Worm (Caenorhabditis elegans) whole organism, L1 larva: ENCODE results near the gene mam-1.

Experiments used
- F16B12.6 ChIP-seq: fragments of 150-350 bp; optimal IDR thresholded peaks from 2 replicates; lab custom pipeline; 2014; ENCODE audit warnings: missing biosample characterization, missing genetic modification characterization
- Y116A8C.19 ChIP-seq: sonication (generic microtip); optimal IDR thresholded peaks from 2 replicates; lab custom pipeline; 2016; ENCODE audit warnings: missing compliant biosample characterization, missing genetic modification characterization, borderline replicate concordance
- ceh-63 ChIP-seq: fragments of 200-800 bp; sonication (Bioruptor generic); optimal IDR thresholded peaks from 2 replicates; lab custom pipeline; 2018; ENCODE audit warnings: mild to moderate bottlenecking, missing genetic modification characterization, missing compliant biosample characterization
- ceh-82 ChIP-seq, 3 experiments: fragments of 150-350 bp in 1 of 3; sonication (generic microtip) in 2 of 3; optimal IDR thresholded peaks; 2 replicates each; lab custom pipeline; 2014 to 2017; ENCODE audit warnings: missing biosample characterization in 3 of 3, missing genetic modification characterization in 3 of 3
- ceh-90 ChIP-seq: sonication (generic microtip); optimal IDR thresholded peaks from 2 replicates; lab custom pipeline; 2016; ENCODE audit warnings: missing genetic modification characterization, missing compliant biosample characterization
- ces-1 ChIP-seq: fragments of 150-350 bp; optimal IDR thresholded peaks from 2 replicates; lab custom pipeline; 2014; ENCODE audit warnings: missing biosample characterization, missing genetic modification reagents, missing genetic modification characterization
- dsc-1 ChIP-seq: sonication (generic microtip); optimal IDR thresholded peaks from 2 replicates; lab custom pipeline; 2016; ENCODE audit warnings: mild to moderate bottlenecking, missing genetic modification characterization, missing compliant biosample characterization
- efl-1 ChIP-seq, 4 experiments: fragments of 150-350 bp; optimal IDR thresholded peaks in 3 of 4; peaks in 1 of 4; 1 replicate in 1 of 4; 2 replicates in 3 of 4; lab custom pipeline; 2014; ENCODE audit warnings: missing biosample characterization in 2 of 4, missing genetic modification characterization in 2 of 4, missing genetic modification reagents in 2 of 4
- egl-13 ChIP-seq: sonication (generic microtip); optimal IDR thresholded peaks from 2 replicates; lab custom pipeline; 2016; ENCODE audit warnings: missing genotype, missing genetic modification reagents, missing genetic modification characterization, missing compliant biosample characterization
- elt-3 ChIP-seq, 6 experiments: fragments of 150-350 bp in 1 of 6; sonication (generic microtip); optimal IDR thresholded peaks; 2 replicates each; lab custom pipeline; 2017 to 2018; ENCODE audit warnings: missing biosample characterization in 6 of 6, missing genetic modification characterization in 6 of 6, inconsistent platforms in 1 of 6
- fkh-10 ChIP-seq: sonication (generic microtip); optimal IDR thresholded peaks from 2 replicates; lab custom pipeline; 2017; ENCODE audit warnings: missing biosample characterization, missing genetic modification reagents, missing genetic modification characterization
- fkh-4 ChIP-seq: sonication (generic microtip); optimal IDR thresholded peaks from 2 replicates; lab custom pipeline; 2016; ENCODE audit warnings: missing compliant biosample characterization, missing genetic modification characterization, borderline replicate concordance
- fkh-8 ChIP-seq: sonication (generic microtip); optimal IDR thresholded peaks from 2 replicates; lab custom pipeline; 2016; ENCODE audit warnings: mild to moderate bottlenecking, missing genetic modification characterization, missing compliant biosample characterization
- fos-1 ChIP-seq: fragments of 150-350 bp; optimal IDR thresholded peaks from 2 replicates; lab custom pipeline; 2014; ENCODE audit warnings: missing biosample characterization, missing genetic modification characterization
- isw-1 ChIP-seq: fragments of 200-800 bp; sonication (Bioruptor generic); IDR thresholded peaks from 2 replicates; pipeline ENCODE4 v1.3.6; 2022; ENCODE audit warnings: missing genetic modification characterization, missing compliant biosample characterization
- jun-1 ChIP-seq: fragments of 150-350 bp; optimal IDR thresholded peaks from 2 replicates; lab custom pipeline; 2014; ENCODE audit warnings: missing biosample characterization, missing genetic modification reagents, missing genetic modification characterization
- lin-14 ChIP-seq: fragments of 200-800 bp; sonication (Bioruptor generic); optimal IDR thresholded peaks from 2 replicates; lab custom pipeline; 2018; ENCODE audit warnings: mild to moderate bottlenecking, missing genetic modification characterization, moderate library complexity, missing compliant biosample characterization
- lin-35 ChIP-seq, 2 experiments: fragments of 150-350 bp; optimal IDR thresholded peaks; 2 replicates each; lab custom pipeline; 2014; ENCODE audit warnings: missing biosample characterization in 2 of 2, missing genetic modification characterization in 2 of 2, missing genetic modification reagents in 2 of 2
- lsy-2 ChIP-seq, 2 experiments: fragments of 150-350 bp; optimal IDR thresholded peaks; 2 replicates each; lab custom pipeline; 2014; ENCODE audit warnings: missing biosample characterization in 2 of 2, missing genetic modification characterization in 2 of 2
- mab-9 ChIP-seq: fragments of 200-800 bp; sonication (Bioruptor generic); IDR thresholded peaks from 2 replicates; pipeline ENCODE4 v1.3.6; 2022; ENCODE audit warnings: missing genetic modification reagents, missing genetic modification characterization, missing compliant biosample characterization
- mef-2 ChIP-seq: fragments of 150-350 bp; optimal IDR thresholded peaks from 2 replicates; lab custom pipeline; 2014; ENCODE audit warnings: missing biosample characterization, missing genetic modification characterization
- nhr-11 ChIP-seq: fragments of 150-350 bp; optimal IDR thresholded peaks from 2 replicates; lab custom pipeline; 2014; ENCODE audit warnings: missing biosample characterization, missing genetic modification characterization
- nhr-20 ChIP-seq: sonication (generic microtip); optimal IDR thresholded peaks from 2 replicates; lab custom pipeline; 2016; ENCODE audit warnings: mild to moderate bottlenecking, missing genetic modification characterization, missing compliant biosample characterization
- nhr-237 ChIP-seq: fragments of 150-350 bp; optimal IDR thresholded peaks from 2 replicates; lab custom pipeline; 2014; ENCODE audit warnings: missing biosample characterization, missing genetic modification characterization
- nhr-47 ChIP-seq: sonication (generic microtip); optimal IDR thresholded peaks from 2 replicates; lab custom pipeline; 2016; ENCODE audit warnings: mild to moderate bottlenecking, missing genetic modification characterization, moderate library complexity, missing compliant biosample characterization
- nhr-71 ChIP-seq: sonication (generic microtip); optimal IDR thresholded peaks from 2 replicates; lab custom pipeline; 2016; ENCODE audit warnings: mild to moderate bottlenecking, missing genetic modification characterization, moderate library complexity, missing compliant biosample characterization
- nhr-76 ChIP-seq: sonication (generic microtip); optimal IDR thresholded peaks from 2 replicates; lab custom pipeline; 2017; ENCODE audit warnings: missing biosample characterization, missing genetic modification characterization
- nhr-77 ChIP-seq: fragments of 150-350 bp; optimal IDR thresholded peaks from 2 replicates; lab custom pipeline; 2014; ENCODE audit warnings: missing biosample characterization, missing genetic modification characterization
- nhr-85 ChIP-seq: sonication (generic microtip); peaks from one replicate; lab custom pipeline; 2016; ENCODE audit warnings: missing genetic modification characterization, inconsistent platforms, missing compliant biosample characterization
- pax-3 ChIP-seq: fragments of 200-800 bp; sonication (Bioruptor generic); optimal IDR thresholded peaks from 2 replicates; lab custom pipeline; 2018; ENCODE audit warnings: mild to moderate bottlenecking, missing genetic modification characterization, moderate library complexity, missing compliant biosample characterization
- rnt-1 ChIP-seq: sonication (generic microtip); optimal IDR thresholded peaks from 2 replicates; lab custom pipeline; 2016; ENCODE audit warnings: mild to moderate bottlenecking, missing genetic modification characterization, moderate library complexity, missing compliant biosample characterization
- skn-1 ChIP-seq: fragments of 150-350 bp; optimal IDR thresholded peaks from 2 replicates; lab custom pipeline; 2014; ENCODE audit warnings: missing biosample characterization, missing genetic modification characterization
- snpc-4 ChIP-seq: fragments of 150-350 bp; optimal IDR thresholded peaks from 2 replicates; lab custom pipeline; 2014; ENCODE audit warnings: missing biosample characterization, missing genetic modification characterization
- snu-23 ChIP-seq: sonication (generic microtip); optimal IDR thresholded peaks from 2 replicates; lab custom pipeline; 2016; ENCODE audit warnings: missing genetic modification characterization, missing compliant biosample characterization
- sox-4 ChIP-seq: sonication (generic microtip); optimal IDR thresholded peaks from 2 replicates; lab custom pipeline; 2016; ENCODE audit warnings: missing genetic modification characterization, missing compliant biosample characterization
- swsn-7 ChIP-seq: sonication (generic microtip); optimal IDR thresholded peaks from 2 replicates; lab custom pipeline; 2016; ENCODE audit warnings: missing genetic modification characterization, missing compliant biosample characterization
- tlp-1 ChIP-seq: fragments of 150-350 bp; optimal IDR thresholded peaks from 2 replicates; lab custom pipeline; 2014; ENCODE audit warnings: missing biosample characterization, missing genetic modification characterization
- unc-62 ChIP-seq: fragments of 150-350 bp; optimal IDR thresholded peaks from 2 replicates; lab custom pipeline; 2014; ENCODE audit warnings: missing biosample characterization, missing genetic modification reagents, missing genetic modification characterization
- unc-86 ChIP-seq: sonication (generic microtip); optimal IDR thresholded peaks from 2 replicates; lab custom pipeline; 2016; ENCODE audit warnings: missing genetic modification characterization, missing compliant biosample characterization
- unc-98 ChIP-seq: fragments of 200-800 bp; sonication (Bioruptor generic); IDR thresholded peaks from 2 replicates; pipeline ENCODE4 v1.3.6; 2022; ENCODE audit warnings: missing genetic modification characterization, missing compliant biosample characterization
- zip-4 ChIP-seq: fragments of 200-800 bp; sonication (Bioruptor generic); optimal IDR thresholded peaks from 2 replicates; lab custom pipeline; 2018; ENCODE audit warnings: mild to moderate bottlenecking, missing genetic modification characterization, moderate library complexity, missing compliant biosample characterization
- ztf-4 ChIP-seq: fragments of 150-350 bp; optimal IDR thresholded peaks from 2 replicates; lab custom pipeline; 2014; ENCODE audit warnings: missing biosample characterization, missing genetic modification characterization

Gene mam-1

DNA sequence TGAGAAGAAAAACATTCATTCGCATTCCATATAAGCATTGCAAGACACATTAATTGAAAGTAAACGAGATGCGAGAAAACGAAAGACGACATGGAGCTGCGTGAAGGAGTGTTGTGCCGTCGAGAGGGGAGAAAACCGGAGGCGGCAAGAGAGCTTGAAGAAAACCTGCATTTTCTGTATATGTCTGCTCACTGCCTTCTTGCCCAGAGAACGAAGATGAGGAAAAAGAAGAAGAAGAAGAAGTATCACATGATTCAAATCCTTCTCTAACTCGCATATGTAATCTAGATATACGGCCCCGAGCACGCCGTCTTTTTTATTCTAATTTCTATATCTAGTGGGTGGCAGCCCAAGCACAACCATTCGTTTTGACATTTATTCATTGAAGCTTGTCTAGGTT is 22.1 kb upstream of the mam-1 start:
- TF ChIP-seq snu-23 (GFP tag; lab: Kevin White, UChicago) (peak; percentile 34), nhr-47 (tag; lab: Kevin White, UChicago) (peak; percentile 64), F16B12.6 (tag; lab: Kevin White, UChicago) (no peak), unc-98 (GFP tag; lab: Robert Waterston, UW) (no peak), fkh-4 (tag; lab: Kevin White, UChicago) (no peak), ceh-82 (tag; optimal IDR thresholded peaks at IDR 0.05; lab: Kevin White, UChicago) (peak in 1 of 3 experiments; percentile 28), skn-1 (tag; lab: Kevin White, UChicago) (peak; percentile 9), mef-2 (tag; lab: Kevin White, UChicago) (no peak), ceh-63 (GFP tag; lab: Kevin White, UChicago) (peak; percentile 49), nhr-71 (tag; lab: Kevin White, UChicago) (peak; percentile 53), isw-1 (GFP tag; lab: Robert Waterston, UW) (0 out of 2 replicates have a peak, but pooled peaks have one; percentile 14), pax-3 (tag; lab: Kevin White, UChicago) (peak; percentile 27), nhr-85 (tag; lab: Kevin White, UChicago) (no peak), ceh-90 (tag; lab: Kevin White, UChicago) (no peak), nhr-237 (tag; lab: Kevin White, UChicago) (no peak), efl-1 (optimal IDR thresholded peaks at IDR 0.05; lab: Kevin White, UChicago) (no peak), efl-1 (GFP tag; optimal IDR thresholded peaks at IDR 0.05 in 1 of 2; lab: Kevin White, UChicago) (peak in 1 of 2 experiments; percentile 43), nhr-76 (tag; lab: Kevin White, UChicago) (no peak), ces-1 (GFP tag; lab: Kevin White, UChicago) (no peak), lin-35 (GFP tag; optimal IDR thresholded peaks at IDR 0.05; lab: Kevin White, UChicago) (peak in 1 of 2 experiments; percentile 2), dsc-1 (tag; lab: Kevin White, UChicago) (peak; percentile 43), nhr-11 (tag; lab: Kevin White, UChicago) (no peak), swsn-7 (tag; lab: Kevin White, UChicago) (peak; percentile 45), fkh-10 (GFP tag; lab: Kevin White, UChicago) (peak; percentile 6), zip-4 (GFP tag; lab: Kevin White, UChicago) (no peak), mab-9 (GFP tag; lab: Robert Waterston, UW) (no peak), fkh-8 (tag; lab: Kevin White, UChicago) (peak; percentile 78), ztf-4 (tag; lab: Kevin White, UChicago) (no peak), egl-13 (peak; percentile 76), lin-14 (GFP tag; lab: Kevin White, UChicago) (peak; percentile 79), fos-1 (tag; lab: Kevin White, UChicago) (no peak), rnt-1 (tag; lab: Kevin White, UChicago) (no peak), lsy-2 (tag; optimal IDR thresholded peaks at IDR 0.05; lab: Kevin White, UChicago) (peak in 1 of 2 experiments; percentile 24), jun-1 (tag; lab: Kevin White, UChicago) (no peak), unc-86 (tag; lab: Kevin White, UChicago) (peak; percentile 58), nhr-20 (no peak)

DNA sequence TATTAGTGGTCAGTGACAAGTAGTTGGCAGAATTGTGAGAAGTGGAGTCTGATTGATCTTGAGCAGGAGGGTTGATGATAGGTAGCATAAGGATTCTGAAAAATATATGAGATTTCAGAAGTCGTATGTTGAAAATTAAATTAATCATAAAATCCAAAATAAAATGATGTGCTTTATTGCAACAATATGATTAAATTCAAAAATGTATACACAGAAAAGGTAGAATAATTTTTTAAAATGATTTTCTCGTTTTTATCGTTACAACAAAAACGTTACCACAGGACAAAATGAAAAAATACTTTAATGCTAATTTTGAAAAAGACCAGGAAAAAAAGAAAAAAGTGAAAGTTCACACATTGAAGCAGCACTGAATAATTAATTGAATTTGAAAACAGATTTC is 14.3 kb upstream of the mam-1 start, which contains the start of gene ZC13.10:
TSS of gene ZC13.10 (minus strand) at position 101 of the 400 bp plus-strand sequence.
- no peak for TF ChIP-seq rnt-1 (tag; lab: Kevin White, UChicago)
- TF ChIP-seq tlp-1 (tag; lab: Kevin White, UChicago): no peak
- no peak for TF ChIP-seq snpc-4 (tag; lab: Kevin White, UChicago)
- TF ChIP-seq ceh-82 (tag; optimal IDR thresholded peaks at IDR 0.05; lab: Kevin White, UChicago): no peak
- no peak for TF ChIP-seq Y116A8C.19 (tag; lab: Kevin White, UChicago)
- no peak for TF ChIP-seq sox-4 (tag; lab: Kevin White, UChicago)
- no peak for TF ChIP-seq unc-98 (GFP tag; lab: Robert Waterston, UW)
- TF ChIP-seq nhr-11 (tag; lab: Kevin White, UChicago): no peak
- no peak for TF ChIP-seq nhr-71 (tag; lab: Kevin White, UChicago)
- TF ChIP-seq nhr-77 (tag; lab: Kevin White, UChicago): no peak
- no peak for TF ChIP-seq elt-3 (tag; optimal IDR thresholded peaks at IDR 0.05; lab: Kevin White, UChicago)
- no peak for TF ChIP-seq unc-62 (GFP tag; lab: Kevin White, UChicago)
